Worm (Caenorhabditis elegans): ENCODE data around the gene C28A5.1.
A peak's percentile ranks its signal among the peaks of the same experiment; 100 is the strongest.

DNA sequence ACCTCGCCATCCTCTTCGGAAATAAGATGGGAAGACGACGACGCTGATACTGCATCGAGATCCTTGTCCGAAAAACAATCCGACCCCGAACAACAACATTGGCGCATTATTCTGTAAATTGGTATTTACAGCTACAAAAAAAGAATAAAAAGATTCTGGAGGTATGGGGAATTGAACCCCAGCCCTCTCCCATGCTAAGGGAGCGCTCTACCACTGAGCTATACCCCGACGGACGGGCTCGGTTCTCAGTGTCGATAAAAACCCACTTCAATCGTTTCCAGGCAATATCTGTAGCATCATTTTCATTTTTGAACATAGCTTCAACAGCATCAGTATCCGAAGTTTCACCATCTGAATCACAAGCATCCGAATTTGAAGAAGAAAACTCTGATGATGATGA, 5.3 kb downstream of the C28A5.1 start:
- TF ChIP-seq ztf-23 (GFP tag; IDR thresholded peaks at IDR 0.05): peak; percentile 59; the same call in 1 of the 2 replicates
- no peak for TF ChIP-seq med-1 (GFP tag; optimal IDR thresholded peaks at IDR 0.05; ENCODE audit: insufficient read depth)
- TF ChIP-seq flt-1 (GFP tag; IDR thresholded peaks at IDR 0.05): no peak; the same call in 1 of the 2 replicates
